Worm (Caenorhabditis elegans): ENCODE results near the gene fbxa-167.

Gene fbxa-167

ce11 chrII:13661990-13662389 lies 20.7 kb downstream of the fbxa-167 start, which contains the start of gene C31C9.6:
Gene C31C9.6, minus strand, starts transcription at chrII:13662090.
- TF ChIP-seq dmd-6 (GFP tag; IDR thresholded peaks at IDR 0.05) = peak; percentile 74

DNA sequence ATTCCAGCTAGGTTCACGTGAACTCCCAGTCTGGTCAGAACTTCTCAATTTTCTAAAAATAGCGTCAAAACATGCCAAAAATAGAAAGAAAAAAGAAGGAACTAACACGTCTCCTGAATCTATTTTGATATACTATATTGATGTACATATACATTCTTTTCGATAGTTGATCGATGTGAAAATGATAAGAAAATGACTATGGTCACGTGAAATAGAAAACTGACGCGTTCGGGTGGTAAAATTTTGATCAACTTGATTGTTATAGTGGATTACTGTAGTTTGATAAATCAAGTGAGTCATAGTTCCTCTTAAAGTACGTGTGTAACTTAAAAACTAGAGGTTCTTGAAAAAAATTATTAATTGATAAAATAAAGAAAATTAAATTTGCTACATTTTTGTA lies 23.1 kb downstream of the fbxa-167 start:
- TF ChIP-seq aha-1 (tag) (peak; percentile 82), dmd-6 (GFP tag; IDR thresholded peaks at IDR 0.05) (peak; percentile 76), T20F7.1 (GFP tag; optimal IDR thresholded peaks at IDR 0.05) (peak; percentile 45), nhr-48 (tag; optimal IDR thresholded peaks at IDR 0.05) (peak; percentile 60), dve-1 (tag; optimal IDR thresholded peaks at IDR 0.05; ENCODE audit: insufficient read depth) (peak; percentile 82), nhr-6 (tag; optimal IDR thresholded peaks at IDR 0.05) (no peak), mdt-29 (GFP tag; IDR thresholded peaks at IDR 0.05) (no peak), saeg-2 (GFP tag; IDR thresholded peaks at IDR 0.05) (no peak), daf-8 (GFP tag; IDR thresholded peaks at IDR 0.05) (no peak), hlh-11 (tag; optimal IDR thresholded peaks at IDR 0.05) (peak; percentile 66), mdl-1 (tag; optimal IDR thresholded peaks at IDR 0.05) (peak in 1 of 2 experiments; percentile 40), arid-1 (GFP tag; conservative IDR thresholded peaks at IDR 0.05) (no peak), php-3 (GFP tag; IDR thresholded peaks at IDR 0.05) (0 out of 2 replicates have a peak, but pooled peaks have one; percentile 45), ztf-7 (tag; optimal IDR thresholded peaks at IDR 0.05) (peak; percentile 15), set-16 (GFP tag; IDR thresholded peaks at IDR 0.05) (no peak), nhr-42 (GFP tag; IDR thresholded peaks at IDR 0.05) (no peak), vab-7 (GFP tag; IDR thresholded peaks at IDR 0.05) (no peak), Y5F2A.4 (GFP tag; optimal IDR thresholded peaks at IDR 0.05) (no peak), lin-15B (tag; optimal IDR thresholded peaks at IDR 0.05) (no peak), nhr-77 (tag; optimal IDR thresholded peaks at IDR 0.05) (peak; percentile 56), rbr-2 (tag; optimal IDR thresholded peaks at IDR 0.05) (no peak), hlh-30 (tag; optimal IDR thresholded peaks at IDR 0.05; ENCODE audit: insufficient read depth) (peak; percentile 36), daf-16 (GFP tag; optimal IDR thresholded peaks at IDR 0.05) (no peak), daf-16 (tag; optimal IDR thresholded peaks at IDR 0.05) (peak; percentile 54), pha-4 (GFP tag; IDR thresholded peaks at IDR 0.05) (no peak), pha-4 (tag; optimal IDR thresholded peaks at IDR 0.05) (no peak), skn-1 (tag; optimal IDR thresholded peaks at IDR 0.05) (no peak), lsy-2 (tag; optimal IDR thresholded peaks at IDR 0.05) (peak in 1 of 2 experiments; percentile 79), F37D6.2 (tag; optimal IDR thresholded peaks at IDR 0.05) (no peak), nhr-237 (tag; optimal IDR thresholded peaks at IDR 0.05) (no peak), nhr-25 (tag; optimal IDR thresholded peaks at IDR 0.05; ENCODE audit: borderline replicate concordance, insufficient read depth) (no peak), nhr-28 (tag; optimal IDR thresholded peaks at IDR 0.05) (peak; percentile 74), mes-2 (tag; optimal IDR thresholded peaks at IDR 0.05; ENCODE audit: poor library complexity, severe bottlenecking) (no peak), lin-1 (GFP tag; IDR thresholded peaks at IDR 0.05) (no peak)

DNA sequence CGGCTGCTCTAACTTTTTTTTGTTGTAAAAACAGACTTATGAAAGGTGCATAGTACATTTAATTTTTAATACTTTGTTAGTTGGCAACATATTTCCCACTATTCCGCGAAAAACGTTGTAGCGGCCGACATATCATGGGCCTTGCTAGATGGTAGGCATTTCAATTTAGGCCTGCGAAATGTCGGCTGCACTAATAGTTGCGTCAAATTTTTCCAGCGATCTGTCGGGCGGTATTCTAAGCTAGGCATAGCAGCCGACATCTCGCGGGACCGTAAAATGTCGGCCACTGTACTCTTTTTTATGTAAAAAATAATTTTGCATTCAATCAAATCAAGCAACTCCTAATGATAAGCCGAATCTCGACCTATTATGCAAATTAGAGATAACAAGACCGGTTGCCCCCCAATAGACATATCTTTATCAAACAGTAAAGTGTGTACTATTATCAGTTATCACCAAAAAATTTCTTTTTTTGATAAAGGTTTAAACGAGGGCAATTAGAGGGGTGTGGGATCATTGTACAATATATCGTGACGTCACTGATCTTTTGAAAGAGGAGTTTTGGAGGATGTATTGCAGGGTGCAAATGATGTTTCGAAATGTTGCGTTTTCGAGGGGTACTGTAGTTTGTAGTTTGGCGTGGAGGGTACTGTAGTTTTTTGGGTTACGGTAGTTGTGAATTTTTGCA lies 23.8 kb downstream of the fbxa-167 start:
- TF ChIP-seq php-3 (GFP tag; IDR thresholded peaks at IDR 0.05) (peak; percentile 67), lin-15B (tag; optimal IDR thresholded peaks at IDR 0.05) (no peak), mdl-1 (tag; optimal IDR thresholded peaks at IDR 0.05) (peak in 1 of 2 experiments; percentile 54), nhr-25 (tag; optimal IDR thresholded peaks at IDR 0.05; ENCODE audit: borderline replicate concordance, insufficient read depth) (no peak), attf-4 (tag; optimal IDR thresholded peaks at IDR 0.05) (no peak), hmg-1.1 (GFP tag; IDR thresholded peaks at IDR 0.05) (no peak), set-16 (GFP tag; IDR thresholded peaks at IDR 0.05) (no peak), zag-1 (tag; optimal IDR thresholded peaks at IDR 0.05) (no peak), lin-29 (GFP tag; IDR thresholded peaks at IDR 0.05) (no peak), lin-13 (GFP tag; optimal IDR thresholded peaks at IDR 0.05) (no peak), nhr-10 (tag; optimal IDR thresholded peaks at IDR 0.05) (peak; percentile 5), ceh-32 (tag; optimal IDR thresholded peaks at IDR 0.05; ENCODE audit: poor library complexity) (no peak), nhr-28 (tag; optimal IDR thresholded peaks at IDR 0.05) (peak; percentile 82), nhr-77 (tag; optimal IDR thresholded peaks at IDR 0.05) (peak; percentile 85), T26A8.4 (GFP tag; IDR thresholded peaks at IDR 0.05) (no peak), lir-3 (tag; optimal IDR thresholded peaks at IDR 0.05) (no peak), D1046.2 (GFP tag; IDR thresholded peaks at IDR 0.05) (no peak), Y5F2A.4 (GFP tag; optimal IDR thresholded peaks at IDR 0.05) (no peak), zip-11 (GFP tag; IDR thresholded peaks at IDR 0.05) (no peak), nhr-42 (GFP tag; IDR thresholded peaks at IDR 0.05) (no peak), nhr-48 (tag; optimal IDR thresholded peaks at IDR 0.05) (peak; percentile 88), gei-8 (GFP tag; optimal IDR thresholded peaks at IDR 0.05) (no peak), pqm-1 (tag; optimal IDR thresholded peaks at IDR 0.05) (peak; percentile 85)
